Worm (Caenorhabditis elegans) whole organism, late embryonic: ENCODE results near the gene F33C8.2.

Experiments used
- ceh-30 ChIP-seq: fragments of 150-350 bp; optimal IDR thresholded peaks from 2 replicates; lab custom pipeline; 2014; ENCODE audit warnings: missing biosample characterization, missing genetic modification characterization
- dve-1 ChIP-seq: sonication (generic microtip); optimal IDR thresholded peaks from 2 replicates; lab custom pipeline; 2017; ENCODE audit warnings: antibody characterized with exemption, mild to moderate bottlenecking, missing genetic modification characterization, missing compliant biosample characterization
- nfya-1 ChIP-seq: sonication (generic microtip); optimal IDR thresholded peaks from 2 replicates; lab custom pipeline; 2017; ENCODE audit warnings: missing genetic modification characterization, mild to moderate bottlenecking, missing compliant biosample characterization, antibody characterized with exemption, moderate library complexity
- nhr-232 ChIP-seq: sonication (generic microtip); optimal IDR thresholded peaks from 2 replicates; lab custom pipeline; 2016; ENCODE audit warnings: missing genetic modification characterization, missing compliant biosample characterization
- syd-9 ChIP-seq: sonication (generic microtip); optimal IDR thresholded peaks from 2 replicates; lab custom pipeline; 2016; ENCODE audit warnings: mild to moderate bottlenecking, missing genetic modification characterization, moderate library complexity, missing compliant biosample characterization

DNA sequence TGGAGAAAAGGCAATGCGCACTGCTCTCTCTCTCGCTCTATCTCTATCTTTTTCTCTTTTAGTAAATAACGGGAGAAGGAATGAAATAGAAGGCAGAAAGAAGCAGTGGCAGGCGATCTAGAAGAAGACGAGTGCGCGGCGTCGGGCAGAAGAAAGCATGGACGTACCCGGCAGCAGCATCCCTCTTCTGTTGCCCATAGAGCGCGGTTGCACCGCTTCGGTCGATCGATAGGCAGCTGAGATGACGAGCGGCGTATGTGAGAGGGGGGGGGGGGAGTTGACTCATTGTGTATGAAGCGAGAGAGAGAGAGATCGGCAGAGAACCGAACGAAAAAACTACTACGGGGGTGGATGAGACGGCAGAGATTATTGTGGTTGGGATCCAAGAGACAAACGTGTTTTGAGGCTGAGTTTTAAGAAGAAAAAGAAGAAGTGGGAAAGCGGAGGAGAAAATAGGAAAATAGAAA is 13.0 kb upstream of the F33C8.2 start:
- no peak for TF ChIP-seq ceh-30 (tag; lab: Kevin White, UChicago)
- TF ChIP-seq dve-1 (tag; lab: Kevin White, UChicago) = no peak
- peak; percentile 44 for TF ChIP-seq syd-9 (tag; lab: Kevin White, UChicago)
- TF ChIP-seq nfya-1 (tag; lab: Kevin White, UChicago) = peak; percentile 89
- no peak for TF ChIP-seq nhr-232 (tag; lab: Kevin White, UChicago)
